Worm (Caenorhabditis elegans): ENCODE measurements around the gene try-1.
"Not testable (repeated sequence)": the region's sequence is repeated elsewhere in the genome, so short reads cannot be mapped to it uniquely, and the experiment has no call there.

The try-1 gene

DNA sequence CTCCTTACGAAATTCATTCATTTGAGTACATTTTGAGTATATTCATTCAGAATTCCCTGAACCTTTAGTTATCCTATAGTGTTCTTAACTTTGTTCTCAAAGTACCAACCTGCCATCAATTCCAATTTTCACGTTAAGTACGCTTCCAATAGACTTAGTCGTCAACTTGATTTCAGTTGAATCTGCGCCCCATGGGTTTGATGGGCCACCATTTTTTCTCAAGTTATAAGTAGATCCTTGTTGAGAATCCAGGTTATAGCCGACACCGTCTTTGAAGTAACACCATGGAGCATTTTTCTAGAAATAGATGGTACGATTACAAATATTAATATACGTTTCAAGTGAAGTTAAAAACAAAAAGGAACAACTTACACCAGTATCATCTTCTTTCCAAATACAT is 24.6 kb downstream of the try-1 start:
- TF ChIP-seq unc-42 (tag; optimal IDR thresholded peaks at IDR 0.05) (no peak), K09A11.1 (tag; optimal IDR thresholded peaks at IDR 0.05; ENCODE audit: insufficient read depth) (no peak), ama-1 (optimal IDR thresholded peaks at IDR 0.05) (no peak), hlh-13 (GFP tag; optimal IDR thresholded peaks at IDR 0.05) (no peak), dve-1 (tag; optimal IDR thresholded peaks at IDR 0.05) (no peak), rnt-1 (tag; optimal IDR thresholded peaks at IDR 0.05) (no peak), odd-2 (tag; optimal IDR thresholded peaks at IDR 0.05) (no peak), ceh-22 (tag; optimal IDR thresholded peaks at IDR 0.05) (no peak), elt-2 (tag; optimal IDR thresholded peaks at IDR 0.05) (no peak), gmeb-2 (tag; optimal IDR thresholded peaks at IDR 0.05) (no peak)

DNA sequence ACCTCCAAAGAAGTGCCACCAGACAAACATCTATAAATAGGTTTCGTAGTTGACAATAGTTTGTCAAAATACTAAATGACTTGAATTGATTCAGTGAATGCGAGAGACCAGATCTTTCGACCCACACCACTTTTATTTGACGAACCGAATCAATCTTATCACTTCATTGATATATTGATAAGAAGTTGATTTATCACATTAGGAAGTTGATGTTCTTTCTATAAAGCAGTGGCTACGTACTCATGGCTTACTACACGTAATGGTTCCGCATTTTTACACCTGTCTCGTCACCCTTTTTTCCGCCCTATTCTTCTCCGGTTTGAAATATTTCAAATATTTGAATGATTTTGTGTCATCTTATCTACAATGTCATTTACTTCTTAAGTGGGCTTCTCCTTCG is 28.7 kb downstream of the try-1 start:
- TF ChIP-seq elt-2 (tag; optimal IDR thresholded peaks at IDR 0.05) (peak; percentile 83), ttx-3 (tag; optimal IDR thresholded peaks at IDR 0.05) (no peak)

DNA sequence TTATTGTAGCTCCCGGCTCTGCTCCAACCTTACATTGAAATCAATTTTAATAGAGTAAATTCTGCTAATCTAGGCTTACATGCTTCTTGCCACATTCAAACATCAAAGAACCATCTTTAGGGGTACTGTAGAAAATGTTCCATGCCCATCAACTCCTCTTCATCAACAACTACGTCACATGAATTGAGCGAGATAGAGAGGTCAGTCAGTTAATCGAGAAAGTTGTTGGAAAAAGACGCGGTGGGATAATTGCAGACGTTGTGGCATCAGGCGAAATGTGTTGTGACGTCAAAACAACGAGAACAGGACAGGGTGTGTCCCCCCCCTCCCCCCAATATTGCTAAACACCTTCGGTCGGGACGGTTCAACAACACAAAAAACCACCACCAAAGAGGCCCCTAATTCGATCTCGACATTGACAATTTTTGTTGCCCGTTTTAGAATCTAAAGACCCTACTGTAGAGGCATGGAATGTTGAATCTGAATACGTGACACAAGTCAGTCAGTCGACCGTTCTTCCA is 30.8 kb downstream of the try-1 start:
- no peak for TF ChIP-seq fax-1 (tag; optimal IDR thresholded peaks at IDR 0.05)

DNA sequence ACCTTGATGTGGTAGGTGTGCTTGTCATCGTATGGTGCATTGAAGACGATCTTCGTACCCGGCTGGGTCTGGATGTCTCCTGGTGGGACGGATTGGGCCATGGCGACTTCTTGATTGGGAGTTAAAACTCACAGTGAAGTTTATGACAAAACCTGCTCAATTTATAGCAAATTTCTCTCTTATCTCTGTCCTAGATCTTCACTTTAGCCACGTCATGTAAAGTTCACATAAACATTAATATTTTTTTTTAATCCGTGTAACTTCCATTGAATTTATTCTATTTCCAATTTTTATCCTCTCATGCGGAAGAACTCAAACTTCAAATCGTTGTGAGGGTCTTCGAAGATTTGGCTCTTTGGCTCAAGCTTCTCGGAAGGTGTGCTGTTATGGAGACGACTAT is 32.9 kb downstream of the try-1 start, which contains the start of gene msp-31:
TSS of gene msp-31 (minus strand) at position 101 of the 400 bp plus-strand sequence.
- TF ChIP-seq T23F11.4 (GFP tag; optimal IDR thresholded peaks at IDR 0.05); ceh-6 (GFP tag; optimal IDR thresholded peaks at IDR 0.05); madf-2 (tag; optimal IDR thresholded peaks at IDR 0.05): not testable (repeated sequence)

DNA sequence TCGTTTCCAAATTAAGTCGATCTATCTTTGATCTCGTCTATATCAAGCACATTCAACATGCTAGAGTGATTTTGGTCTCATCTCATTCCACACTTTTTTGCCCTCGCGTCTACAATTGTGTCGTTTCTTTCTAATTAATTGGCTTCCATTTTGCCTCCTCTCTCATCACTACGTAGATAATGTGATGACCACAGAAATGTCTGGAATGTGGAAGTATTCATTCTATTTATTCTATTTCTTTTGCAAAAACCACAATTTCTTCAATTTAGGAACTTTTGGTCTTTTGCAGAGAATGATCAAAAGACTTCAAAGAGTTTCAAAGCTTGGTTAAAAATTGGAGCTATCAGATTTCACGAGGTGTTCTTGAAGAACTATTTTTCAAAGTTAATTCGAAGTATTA is 33.8 kb downstream of the try-1 start:
- TF ChIP-seq ceh-34 (tag; optimal IDR thresholded peaks at IDR 0.05) (no peak), ceh-31 (tag; optimal IDR thresholded peaks at IDR 0.05) (no peak), unc-86 (tag; optimal IDR thresholded peaks at IDR 0.05) (no peak), unc-3 (GFP tag; conservative IDR thresholded peaks at IDR 0.05) (no peak), unc-3 (tag; optimal IDR thresholded peaks at IDR 0.05) (no peak), ama-1 (optimal IDR thresholded peaks at IDR 0.05) (no peak), nhr-11 (tag; optimal IDR thresholded peaks at IDR 0.05) (no peak), elt-4 (tag; optimal IDR thresholded peaks at IDR 0.05) (no peak), ceh-6 (GFP tag; optimal IDR thresholded peaks at IDR 0.05) (no peak)

DNA sequence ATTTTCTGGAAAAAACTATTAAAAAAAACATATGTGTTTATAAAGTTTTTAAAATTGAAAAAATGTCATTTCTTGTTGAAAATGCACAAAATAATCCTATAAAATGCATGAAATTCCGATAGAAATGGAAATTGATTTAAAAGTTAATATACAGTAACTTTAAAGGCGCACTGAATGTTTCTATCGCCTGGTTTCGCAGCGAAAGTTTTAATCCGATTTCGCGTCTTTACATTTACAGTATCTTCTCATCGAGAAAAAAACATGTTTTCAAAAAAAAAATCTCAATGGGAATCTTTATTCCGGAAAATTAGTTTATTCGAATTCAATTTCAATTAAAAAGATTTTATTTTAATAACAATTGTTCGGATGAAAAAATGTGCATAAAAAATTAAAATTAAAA is 35.1 kb downstream of the try-1 start, which contains the start of gene R05F9.11:
TSS of gene R05F9.11 (minus strand) at position 5 of the 400 bp plus-strand sequence.
- TF ChIP-seq Y22D7AL.16 (tag; optimal IDR thresholded peaks at IDR 0.05) (no peak), tbx-2 (tag; optimal IDR thresholded peaks at IDR 0.05) (no peak), ceh-6 (GFP tag; optimal IDR thresholded peaks at IDR 0.05) (no peak), dve-1 (tag; optimal IDR thresholded peaks at IDR 0.05) (no peak), fkh-6 (tag; optimal IDR thresholded peaks at IDR 0.05) (no peak), sdc-2 (tag; optimal IDR thresholded peaks at IDR 0.05) (no peak), hlh-30 (tag; optimal IDR thresholded peaks at IDR 0.05; ENCODE audit: insufficient read depth) (no peak), ama-1 (optimal IDR thresholded peaks at IDR 0.05) (no peak), hlh-6 (tag; optimal IDR thresholded peaks at IDR 0.05) (no peak), unc-55 (GFP tag; optimal IDR thresholded peaks at IDR 0.05) (no peak), pha-4 (tag; optimal IDR thresholded peaks at IDR 0.05) (no peak), tbx-7 (tag; optimal IDR thresholded peaks at IDR 0.05) (no peak), ahr-1 (tag; optimal IDR thresholded peaks at IDR 0.05) (no peak), sox-4 (tag; optimal IDR thresholded peaks at IDR 0.05) (no peak), nhr-11 (tag; optimal IDR thresholded peaks at IDR 0.05) (no peak), hlh-15 (tag; optimal IDR thresholded peaks at IDR 0.05) (no peak), odd-2 (tag; optimal IDR thresholded peaks at IDR 0.05) (no peak)
